Worm (Caenorhabditis elegans): ENCODE data around the gene lmtr-3.

DNA sequence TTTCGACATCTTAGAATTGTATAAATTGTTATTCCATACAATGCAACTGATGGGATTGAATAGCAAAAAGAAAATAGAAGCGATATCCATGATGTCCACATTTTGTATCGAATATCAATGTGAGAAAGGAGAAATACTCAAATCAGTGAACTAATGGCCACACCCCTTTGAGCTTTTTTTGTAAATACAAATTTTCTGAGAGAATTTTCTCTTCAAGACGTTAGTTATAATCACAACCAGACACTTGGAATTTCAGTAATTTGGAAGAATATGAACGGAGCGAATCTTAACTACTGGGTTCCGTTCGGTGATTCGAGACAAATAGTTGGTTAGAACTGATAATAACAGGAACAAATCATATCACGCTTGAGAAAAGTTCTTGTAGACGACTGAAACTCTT is 37.8 kb downstream of the lmtr-3 start, which contains the start of gene srg-41:
- TF ChIP-seq W03F9.2 (tag; optimal IDR thresholded peaks at IDR 0.05) (no peak), him-1 (tag; optimal IDR thresholded peaks at IDR 0.05) (no peak), dao-5 (tag; optimal IDR thresholded peaks at IDR 0.05) (no peak)

Measured in whole organism, L4/young adult.